Fruit fly (Drosophila melanogaster) whole organism, embryonic: Measurements from ENCODE around the gene CG9674.

Source experiments
- Antp ChIP-seq: fragments of 200-800 bp; sonication (Bioruptor generic); optimal IDR thresholded peaks from 3 replicates; lab custom pipeline; 2016; ENCODE audit warnings: missing biosample characterization, missing genetic modification characterization
- CG10431 ChIP-seq: fragments of 200-800 bp; sonication (Bioruptor generic); optimal IDR thresholded peaks from 3 replicates; lab custom pipeline; 2018; ENCODE audit warnings: missing biosample characterization, mild to moderate bottlenecking, missing genetic modification characterization
- CG12391 ChIP-seq: fragments of 200-800 bp; sonication (Bioruptor generic); optimal IDR thresholded peaks from 3 replicates; lab custom pipeline; 2018; ENCODE audit warnings: missing biosample characterization, mild to moderate bottlenecking, missing genetic modification characterization, moderate library complexity
- CG12659 ChIP-seq: fragments of 200-800 bp; sonication (Bioruptor generic); optimal IDR thresholded peaks from 3 replicates; lab custom pipeline; 2017; ENCODE audit warnings: mild to moderate bottlenecking, missing biosample characterization, missing genetic modification reagents, missing genetic modification characterization
- CG15269 ChIP-seq: fragments of 200-800 bp; sonication (Bioruptor generic); optimal IDR thresholded peaks from 2 replicates; lab custom pipeline; 2018; ENCODE audit warnings: missing biosample characterization, mild to moderate bottlenecking, missing genetic modification characterization, moderate library complexity
- CG1529 ChIP-seq: fragments of 200-800 bp; sonication (Bioruptor generic); optimal IDR thresholded peaks from 3 replicates; lab custom pipeline; 2018; ENCODE audit warnings: missing biosample characterization, missing genetic modification characterization
- CG16813 ChIP-seq: fragments of 200-800 bp; sonication (Bioruptor generic); IDR thresholded peaks from 3 replicates; pipeline ENCODE4 v1.3.6; 2022; ENCODE audit warnings: missing biosample characterization, missing genetic modification characterization; ENCODE audit not compliant: partially characterized antibody
- CG16815 ChIP-seq: fragments of 200-800 bp; sonication (Bioruptor generic); optimal IDR thresholded peaks from 3 replicates; lab custom pipeline; 2017; ENCODE audit warnings: missing biosample characterization, mild to moderate bottlenecking, missing genetic modification characterization
- CG16863 ChIP-seq: fragments of 200-800 bp; sonication (Bioruptor generic); optimal IDR thresholded peaks from 3 replicates; lab custom pipeline; 2016; ENCODE audit warnings: missing biosample characterization, missing genetic modification characterization
- CG17186 ChIP-seq: fragments of 200-800 bp; sonication (Bioruptor generic); optimal IDR thresholded peaks from 3 replicates; lab custom pipeline; 2017; ENCODE audit warnings: missing biosample characterization, missing genetic modification reagents, missing genetic modification characterization
- CG17568 ChIP-seq: fragments of 200-800 bp; sonication (Bioruptor generic); optimal IDR thresholded peaks from 2 replicates; lab custom pipeline; 2018; ENCODE audit warnings: missing biosample characterization, mild to moderate bottlenecking, missing genetic modification characterization, moderate library complexity
- CG17612 ChIP-seq: fragments of 200-800 bp; sonication (Bioruptor generic); IDR thresholded peaks from 2 replicates; pipeline ENCODE4 v1.3.6; 2022; ENCODE audit warnings: missing biosample characterization, missing genetic modification characterization
- CG1792 ChIP-seq: fragments of 200-800 bp; sonication (Bioruptor generic); optimal IDR thresholded peaks from 2 replicates; lab custom pipeline; 2016; ENCODE audit warnings: missing biosample characterization, missing genetic modification characterization
- CG18262 ChIP-seq: fragments of 200-800 bp; optimal IDR thresholded peaks from 3 replicates; lab custom pipeline; 2019; ENCODE audit warnings: missing biosample characterization, mild to moderate bottlenecking, missing genetic modification characterization, moderate library complexity
- CG1832 ChIP-seq: fragments of 200-800 bp; sonication (Bioruptor generic); optimal IDR thresholded peaks from 2 replicates; lab custom pipeline; 2017; ENCODE audit warnings: missing biosample characterization, mild to moderate bottlenecking, missing genetic modification characterization, inconsistent platforms
- CG18764 ChIP-seq: fragments of 200-800 bp; sonication (Bioruptor generic); optimal IDR thresholded peaks from 3 replicates; lab custom pipeline; 2016; ENCODE audit warnings: missing biosample characterization, missing genetic modification characterization
- CG3847 ChIP-seq: fragments of 200-800 bp; sonication (Bioruptor generic); IDR thresholded peaks from 2 replicates; pipeline ENCODE4 v1.3.6; 2022; ENCODE audit warnings: missing biosample characterization, missing genetic modification characterization
- CG7963 ChIP-seq: fragments of 200-800 bp; sonication (Bioruptor generic); IDR thresholded peaks from 3 replicates; pipeline ENCODE4 v1.3.6; 2022; ENCODE audit warnings: missing biosample characterization, missing genetic modification characterization; ENCODE audit not compliant: partially characterized antibody
- CG8281 ChIP-seq: fragments of 200-800 bp; sonication (Bioruptor generic); optimal IDR thresholded peaks from 2 replicates; lab custom pipeline; 2018; ENCODE audit warnings: missing biosample characterization, mild to moderate bottlenecking, missing genetic modification characterization, moderate library complexity
- CTCF ChIP-seq: fragments of 200-800 bp; sonication (Bioruptor generic); optimal IDR thresholded peaks from 2 replicates; lab custom pipeline; 2017; ENCODE audit warnings: missing biosample characterization, mild to moderate bottlenecking, missing genetic modification characterization, moderate library complexity
- Camta ChIP-seq: fragments of 200-800 bp; sonication (Bioruptor generic); optimal IDR thresholded peaks from 2 replicates; lab custom pipeline; 2016; ENCODE audit warnings: missing biosample characterization, missing genetic modification characterization
- CkIIα-i1 ChIP-seq: fragments of 200-800 bp; sonication (Bioruptor generic); IDR thresholded peaks from 2 replicates; pipeline ENCODE4 v1.3.6; 2022; ENCODE audit warnings: missing biosample characterization, missing genetic modification characterization
- D19B ChIP-seq: fragments of 200-800 bp; sonication (Bioruptor generic); optimal IDR thresholded peaks from 2 replicates; lab custom pipeline; 2017; ENCODE audit warnings: missing biosample characterization, mild to moderate bottlenecking, missing genetic modification characterization
- Deaf1 ChIP-seq: fragments of 200-800 bp; optimal IDR thresholded peaks from 3 replicates; lab custom pipeline; 2019; ENCODE audit warnings: missing biosample characterization, mild to moderate bottlenecking, missing genetic modification characterization, moderate library complexity
- Dref ChIP-seq: fragments of 200-800 bp; sonication (Bioruptor generic); IDR thresholded peaks from 2 replicates; pipeline ENCODE4 v1.3.6; 2022; ENCODE audit warnings: missing biosample characterization, missing genetic modification characterization
- Drgx ChIP-seq: fragments of 200-800 bp; sonication (Bioruptor generic); IDR thresholded peaks from 2 replicates; pipeline ENCODE4 v1.3.6; 2022; ENCODE audit warnings: missing biosample characterization, missing genetic modification characterization
- Elba2 ChIP-seq: fragments of 200-800 bp; sonication (Bioruptor generic); optimal IDR thresholded peaks from 3 replicates; lab custom pipeline; 2016; ENCODE audit warnings: missing biosample characterization, missing genetic modification characterization
- Ets97D ChIP-seq: fragments of 200-800 bp; sonication (Bioruptor generic); optimal IDR thresholded peaks from 3 replicates; lab custom pipeline; 2016; ENCODE audit warnings: missing biosample characterization, missing genetic modification characterization
- Fer3 ChIP-seq: fragments of 200-800 bp; sonication (Bioruptor generic); optimal IDR thresholded peaks from 2 replicates; lab custom pipeline; 2018; ENCODE audit warnings: missing biosample characterization, mild to moderate bottlenecking, missing genetic modification characterization, moderate library complexity
- HLH3B ChIP-seq: fragments of 200-800 bp; sonication (Bioruptor generic); IDR thresholded peaks from 2 replicates; pipeline ENCODE4 v1.3.6; 2022; ENCODE audit warnings: missing biosample characterization, missing genetic modification characterization
- Jarid2 ChIP-seq: fragments of 200-800 bp; sonication (Bioruptor generic); optimal IDR thresholded peaks from 3 replicates; lab custom pipeline; 2017; ENCODE audit warnings: mild to moderate bottlenecking, missing biosample characterization, missing genetic modification reagents, missing genetic modification characterization
- MTF-1 ChIP-seq: fragments of 200-800 bp; sonication (Bioruptor generic); optimal IDR thresholded peaks from 2 replicates; lab custom pipeline; 2018; ENCODE audit warnings: missing biosample characterization, mild to moderate bottlenecking, missing genetic modification characterization, borderline replicate concordance
- Med ChIP-seq: fragments of 200-800 bp; sonication (Bioruptor generic); peaks from one replicate; lab custom pipeline; 2016; ENCODE audit warnings: missing biosample characterization, missing genetic modification characterization, mild to moderate bottlenecking, inconsistent platforms, moderate library complexity
- Optix ChIP-seq: fragments of 200-800 bp; sonication (Bioruptor generic); IDR thresholded peaks from 3 replicates; pipeline ENCODE4 v1.3.6; 2022; ENCODE audit warnings: missing biosample characterization, missing genetic modification characterization
- Scr ChIP-seq: fragments of 200-800 bp; sonication (Bioruptor generic); IDR thresholded peaks from 2 replicates; pipeline ENCODE4 v1.3.6; 2022; ENCODE audit warnings: missing biosample characterization, missing genetic modification characterization; ENCODE audit not compliant: partially characterized antibody
- Sry-β ChIP-seq: fragments of 200-800 bp; sonication (Bioruptor generic); optimal IDR thresholded peaks from 2 replicates; lab custom pipeline; 2018; ENCODE audit warnings: missing biosample characterization, mild to moderate bottlenecking, missing genetic modification characterization, moderate library complexity
- Ssrp ChIP-seq: fragments of 200-800 bp; sonication (Bioruptor generic); optimal IDR thresholded peaks from 2 replicates; lab custom pipeline; 2018; ENCODE audit warnings: missing biosample characterization, mild to moderate bottlenecking, missing genetic modification characterization, moderate library complexity
- abd-A ChIP-seq: fragments of 200-800 bp; sonication (Bioruptor generic); optimal IDR thresholded peaks from 3 replicates; lab custom pipeline; 2019; ENCODE audit warnings: missing biosample characterization, mild to moderate bottlenecking, missing genetic modification characterization, moderate library complexity
- ara ChIP-seq: fragments of 200-800 bp; sonication (Bioruptor generic); IDR thresholded peaks from 2 replicates; pipeline ENCODE4 v1.3.6; 2022; ENCODE audit warnings: missing biosample characterization, missing genetic modification characterization
- gcm ChIP-seq: fragments of 200-800 bp; sonication (Bioruptor generic); optimal IDR thresholded peaks from 2 replicates; lab custom pipeline; 2019; ENCODE audit warnings: missing biosample characterization, mild to moderate bottlenecking, missing genetic modification characterization, moderate library complexity
- gro ChIP-seq: fragments of 200-800 bp; sonication (Bioruptor generic); optimal IDR thresholded peaks from 2 replicates; lab custom pipeline; 2016; ENCODE audit warnings: missing biosample characterization, missing genetic modification characterization
- ham ChIP-seq: fragments of 200-800 bp; sonication (Bioruptor generic); IDR thresholded peaks from 2 replicates; pipeline ENCODE4 v1.3.6; 2022; ENCODE audit warnings: missing biosample characterization, missing genetic modification characterization
- kni ChIP-seq: fragments of 200-800 bp; sonication (Bioruptor generic); optimal IDR thresholded peaks from 3 replicates; lab custom pipeline; 2017; ENCODE audit warnings: mild to moderate bottlenecking, missing biosample characterization, missing genetic modification reagents, missing genetic modification characterization
- lab ChIP-seq: fragments of 200-800 bp; sonication (Bioruptor generic); optimal IDR thresholded peaks from 3 replicates; lab custom pipeline; 2017; ENCODE audit warnings: missing biosample characterization, missing genetic modification characterization, mild to moderate bottlenecking, moderate library complexity, missing genetic modification reagents
- org-1 ChIP-seq: fragments of 200-800 bp; sonication (Bioruptor generic); optimal IDR thresholded peaks from 2 replicates; lab custom pipeline; 2017; ENCODE audit warnings: missing biosample characterization, missing genetic modification characterization
- repo ChIP-seq: fragments of 200-800 bp; sonication (Bioruptor generic); optimal IDR thresholded peaks from 2 replicates; lab custom pipeline; 2016; ENCODE audit warnings: missing biosample characterization, missing genetic modification characterization
- schlank ChIP-seq: fragments of 200-800 bp; sonication (Bioruptor generic); optimal IDR thresholded peaks from 2 replicates; lab custom pipeline; 2018; ENCODE audit warnings: missing biosample characterization, mild to moderate bottlenecking, missing genetic modification characterization
- so ChIP-seq: fragments of 200-800 bp; sonication (Bioruptor generic); IDR thresholded peaks from 3 replicates; pipeline ENCODE4 v1.3.6; 2022; ENCODE audit warnings: missing biosample characterization, missing genetic modification characterization
- z ChIP-seq: fragments of 200-800 bp; sonication (Bioruptor generic); IDR thresholded peaks from 3 replicates; pipeline ENCODE4 v1.3.6; 2022; ENCODE audit warnings: missing biosample characterization, missing genetic modification characterization
- zen ChIP-seq: fragments of 200-800 bp; sonication (Bioruptor generic); optimal IDR thresholded peaks from 3 replicates; lab custom pipeline; 2018; ENCODE audit warnings: missing biosample characterization, mild to moderate bottlenecking, missing genetic modification characterization, moderate library complexity

CG9674 gene

dm6 chr3L:16844920-16845573, 37.5 kb upstream of the CG9674 start, which contains the start of the genes kud and Zcchc7 (continued):
- TF ChIP-seq CG17186 (GFP tag; lab: Kevin White, UChicago) (peak; percentile 40), ara (GFP tag; lab: Robert Waterston, UW) (no peak), zen (tag; lab: Kevin White, UChicago) (peak; percentile 33), abd-A (no peak), CG18262 (tag; lab: Kevin White, UChicago) (peak; percentile 69), CG16815 (GFP tag; lab: Kevin White, UChicago) (no peak), CG18764 (no peak), HLH3B (GFP tag; lab: Robert Waterston, UW) (no peak), schlank (no peak), MTF-1 (GFP tag; lab: Kevin White, UChicago) (no peak), CG1832 (GFP tag; lab: Kevin White, UChicago) (no peak), CG12391 (tag; lab: Kevin White, UChicago) (peak; percentile 83), Elba2 (GFP tag; lab: Kevin White, UChicago) (no peak), CG17612 (GFP tag; lab: Robert Waterston, UW) (no peak), gro (peak; percentile 33), ham (no peak), CG8281 (tag; lab: Kevin White, UChicago) (no peak), Scr (GFP tag; lab: Robert Waterston, UW) (no peak), CG1792 (peak; percentile 0), gcm (GFP tag; lab: Kevin White, UChicago) (no peak), Dref (GFP tag; lab: Robert Waterston, UW) (peak; percentile 71), CTCF (GFP tag; lab: Kevin White, UChicago) (peak; percentile 5), Fer3 (tag; lab: Kevin White, UChicago) (peak; percentile 62), so (no peak), Sry-β (GFP tag; lab: Kevin White, UChicago) (peak; percentile 82), org-1 (GFP tag; lab: Kevin White, UChicago) (no peak), CG3847 (peak; percentile 71), kni (no peak), Camta (peak; percentile 59), Drgx (0 out of 2 replicates have a peak, but pooled peaks have one; percentile 7), Ssrp (tag; lab: Kevin White, UChicago) (peak; percentile 45), CG16863 (GFP tag; lab: Kevin White, UChicago) (peak; percentile 13), Optix (no peak), CG1529 (GFP tag; lab: Kevin White, UChicago) (no peak), repo (GFP tag; lab: Kevin White, UChicago) (peak; percentile 17)

- TF ChIP-seq CG10431 (GFP tag; lab: Kevin White, UChicago) (peak; percentile 34), Antp (GFP tag; lab: Kevin White, UChicago) (no peak), Med (GFP tag; lab: Kevin White, UChicago) (peak; percentile 27)
- TF ChIP-seq, all 482 proteins: peak for 2
Observed at dm6 chr3L:16842952-16843351, 35.4 kb upstream of the CG9674 start.

- TF ChIP-seq D19B (no peak), z (GFP tag; lab: Robert Waterston, UW) (no peak), CkIIα-i1 (GFP tag; lab: Robert Waterston, UW) (no peak), CG15269 (tag; lab: Kevin White, UChicago) (no peak), lab (GFP tag; lab: Kevin White, UChicago) (no peak), Ets97D (GFP tag; lab: Kevin White, UChicago) (peak; percentile 27), CG17568 (GFP tag; lab: Kevin White, UChicago) (no peak), CG7963 (GFP tag; lab: Robert Waterston, UW) (no peak), Deaf1 (no peak), Jarid2 (no peak), CG16813 (GFP tag; lab: Robert Waterston, UW) (peak; percentile 51), CG12659 (peak; percentile 63), Sry-β (GFP tag; lab: Kevin White, UChicago) (no peak)
Observed at dm6 chr3L:16842087-16842567, 34.6 kb upstream of the CG9674 start, which contains the start of gene TSG101. TSG101 (plus strand) TSS chr3L:16842294.
